Worm (Caenorhabditis elegans) whole organism, L3 larva: Measurements from ENCODE around the gene grd-7.

Experiments used
- ama-1 ChIP-seq: fragments of 150-350 bp; optimal IDR thresholded peaks from 2 replicates; lab custom pipeline; 2018
- ceh-28 ChIP-seq: fragments of 150-350 bp; optimal IDR thresholded peaks from 2 replicates; lab custom pipeline; 2014; ENCODE audit warnings: missing biosample characterization, missing genetic modification reagents, missing genetic modification characterization
- ceh-82 ChIP-seq: fragments of 150-350 bp; optimal IDR thresholded peaks from 2 replicates; lab custom pipeline; 2014; ENCODE audit warnings: missing biosample characterization, missing genetic modification characterization
- ceh-9 ChIP-seq: sonication (generic microtip); optimal IDR thresholded peaks from 2 replicates; lab custom pipeline; 2018; ENCODE audit warnings: missing biosample characterization, missing genetic modification characterization
- egl-27 ChIP-seq: sonication (generic microtip); optimal IDR thresholded peaks from 4 replicates; lab custom pipeline; 2017; ENCODE audit warnings: missing biosample characterization, missing genetic modification reagents, missing genetic modification characterization
- elt-1 ChIP-seq: fragments of 150-350 bp; optimal IDR thresholded peaks from 2 replicates; lab custom pipeline; 2014; ENCODE audit warnings: missing biosample characterization, missing genetic modification characterization
- elt-2 ChIP-seq: sonication (generic microtip); optimal IDR thresholded peaks from 2 replicates; lab custom pipeline; 2016; ENCODE audit warnings: missing genetic modification reagents, mild to moderate bottlenecking, missing genetic modification characterization, missing compliant biosample characterization
- elt-3 ChIP-seq, 3 experiments: fragments of 150-350 bp in 1 of 3; sonication (generic microtip) in 2 of 3; optimal IDR thresholded peaks; 2 replicates in 2 of 3; 4 replicates in 1 of 3; lab custom pipeline; 2014 to 2017; ENCODE audit warnings: missing biosample characterization in 3 of 3, missing genetic modification characterization in 3 of 3
- eor-1 ChIP-seq, 2 experiments: fragments of 150-350 bp; optimal IDR thresholded peaks; 2 replicates each; lab custom pipeline; 2014 to 2018; ENCODE audit warnings: missing biosample characterization in 2 of 2, missing genetic modification characterization in 2 of 2
- fos-1 ChIP-seq: fragments of 150-350 bp; optimal IDR thresholded peaks from 2 replicates; lab custom pipeline; 2014; ENCODE audit warnings: missing biosample characterization, missing genetic modification characterization
- hmg-11 ChIP-seq: sonication (generic microtip); optimal IDR thresholded peaks from 2 replicates; lab custom pipeline; 2016; ENCODE audit warnings: missing genetic modification characterization, missing compliant biosample characterization
- lin-15B ChIP-seq: fragments of 150-350 bp; optimal IDR thresholded peaks from 2 replicates; lab custom pipeline; 2014; ENCODE audit warnings: missing biosample characterization, missing genetic modification characterization
- lin-39 ChIP-seq: fragments of 150-350 bp; optimal IDR thresholded peaks from 2 replicates; lab custom pipeline; 2018; ENCODE audit warnings: missing biosample characterization, missing genetic modification reagents, missing genetic modification characterization
- mdl-1 ChIP-seq: fragments of 150-350 bp; optimal IDR thresholded peaks from 2 replicates; lab custom pipeline; 2014; ENCODE audit warnings: missing biosample characterization, missing genetic modification characterization
- mml-1 ChIP-seq: fragments of 150-350 bp; sonication (generic microtip); optimal IDR thresholded peaks from 3 replicates; lab custom pipeline; 2014; ENCODE audit warnings: missing biosample characterization, missing genetic modification characterization
- nfya-1 ChIP-seq: sonication (generic microtip); optimal IDR thresholded peaks from 2 replicates; lab custom pipeline; 2017; ENCODE audit warnings: missing genetic modification characterization, mild to moderate bottlenecking, missing compliant biosample characterization, antibody characterized with exemption, moderate library complexity; ENCODE audit not compliant: insufficient read depth
- nhr-23 ChIP-seq: fragments of 150-350 bp; optimal IDR thresholded peaks from 2 replicates; lab custom pipeline; 2014; ENCODE audit warnings: missing biosample characterization, missing genetic modification reagents, missing genetic modification characterization
- nhr-25 ChIP-seq: sonication (generic microtip); optimal IDR thresholded peaks from 2 replicates; lab custom pipeline; 2017; ENCODE audit warnings: missing biosample characterization, missing genetic modification characterization
- nhr-43 ChIP-seq: sonication (generic microtip); optimal IDR thresholded peaks from 2 replicates; lab custom pipeline; 2016; ENCODE audit warnings: mild to moderate bottlenecking, missing genetic modification characterization, missing compliant biosample characterization; ENCODE audit not compliant: poor library complexity, severe bottlenecking
- nhr-67 ChIP-seq: fragments of 150-350 bp; optimal IDR thresholded peaks from 2 replicates; lab custom pipeline; 2014; ENCODE audit warnings: missing biosample characterization, missing genetic modification characterization
- pha-4 ChIP-seq: fragments of 150-350 bp; optimal IDR thresholded peaks from 2 replicates; lab custom pipeline; 2014; ENCODE audit warnings: missing biosample characterization, missing genetic modification reagents, missing genetic modification characterization
- sea-2 ChIP-seq: fragments of 150-350 bp; sonication (generic microtip); optimal IDR thresholded peaks from 4 replicates; lab custom pipeline; 2014; ENCODE audit warnings: missing biosample characterization, missing genetic modification reagents, missing genetic modification characterization
- skn-1 ChIP-seq: fragments of 150-350 bp; optimal IDR thresholded peaks from 2 replicates; lab custom pipeline; 2014; ENCODE audit warnings: missing biosample characterization, missing genetic modification characterization
- snpc-4 ChIP-seq: fragments of 150-350 bp; optimal IDR thresholded peaks from 2 replicates; lab custom pipeline; 2014; ENCODE audit warnings: missing biosample characterization, missing genetic modification characterization
- unc-62 ChIP-seq: fragments of 150-350 bp; sonication (generic microtip); optimal IDR thresholded peaks from 4 replicates; lab custom pipeline; 2014; ENCODE audit warnings: missing biosample characterization, missing genetic modification reagents, missing genetic modification characterization

Gene grd-7

DNA sequence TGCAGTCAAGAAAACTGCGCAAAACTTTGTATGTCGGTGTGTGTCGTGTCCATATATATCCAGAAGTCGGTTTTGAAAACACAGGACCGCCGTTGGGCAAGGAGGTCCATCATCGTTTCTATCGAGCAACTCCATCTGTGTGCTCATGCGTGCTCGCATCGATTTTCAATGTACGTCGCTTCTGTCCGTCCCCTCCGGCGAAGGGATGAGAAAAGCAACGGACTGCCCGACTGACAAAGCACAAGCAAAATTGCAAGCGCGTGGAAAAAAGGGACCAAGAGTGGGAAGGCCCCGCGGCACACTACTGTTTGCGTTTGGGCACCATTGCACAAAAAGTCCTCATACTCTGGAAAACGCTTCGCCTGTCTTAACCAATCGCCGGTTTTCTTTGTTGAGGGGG is 46.9 kb downstream of the grd-7 start:
- TF ChIP-seq pha-4, result no peak
- peak; percentile 2 for TF ChIP-seq snpc-4 (tag; lab: Kevin White, UChicago)
- TF ChIP-seq ama-1 (lab: Kevin White, UChicago), result no peak
- TF ChIP-seq lin-39 (tag; lab: Kevin White, UChicago), result peak; percentile 63
- no peak for TF ChIP-seq hmg-11 (tag; lab: Kevin White, UChicago)
- no peak for TF ChIP-seq nhr-67 (tag; lab: Kevin White, UChicago)
- TF ChIP-seq nfya-1 (tag; lab: Kevin White, UChicago), result peak; percentile 44
- no peak for TF ChIP-seq elt-3 (tag; optimal IDR thresholded peaks at IDR 0.05; lab: Kevin White, UChicago)
- no peak for TF ChIP-seq elt-2
- TF ChIP-seq lin-15B, result no peak

- no peak for TF ChIP-seq ceh-82 (tag; lab: Kevin White, UChicago)
- TF ChIP-seq nhr-23, result no peak
- no peak for TF ChIP-seq ama-1 (lab: Kevin White, UChicago)
- TF ChIP-seq fos-1 (tag; lab: Kevin White, UChicago), result no peak
- no peak for TF ChIP-seq nhr-25 (tag; lab: Kevin White, UChicago)
- no peak for TF ChIP-seq skn-1 (tag; lab: Kevin White, UChicago)
- TF ChIP-seq mdl-1, result no peak
- no peak for TF ChIP-seq ceh-28 (tag; lab: Kevin White, UChicago)
- no peak for TF ChIP-seq unc-62 (GFP tag; lab: Kevin White, UChicago)
- TF ChIP-seq nhr-43 (tag; lab: Kevin White, UChicago), result no peak
- TF ChIP-seq ceh-9, result no peak
- no peak for TF ChIP-seq mml-1 (tag; lab: Kevin White, UChicago)
- TF ChIP-seq eor-1 (tag; optimal IDR thresholded peaks at IDR 0.05; lab: Kevin White, UChicago), result no peak
- TF ChIP-seq elt-1 (tag; lab: Kevin White, UChicago), result no peak
- no peak for TF ChIP-seq egl-27 (tag; lab: Kevin White, UChicago)
- TF ChIP-seq sea-2, result no peak
- TF ChIP-seq, all 47 proteins: peak for 0
Observed at ce11 chrX:7220209-7220608, 49.1 kb downstream of the grd-7 start.
